Worm (Caenorhabditis elegans): ENCODE measurements around the gene nas-12.

nas-12 gene

DNA sequence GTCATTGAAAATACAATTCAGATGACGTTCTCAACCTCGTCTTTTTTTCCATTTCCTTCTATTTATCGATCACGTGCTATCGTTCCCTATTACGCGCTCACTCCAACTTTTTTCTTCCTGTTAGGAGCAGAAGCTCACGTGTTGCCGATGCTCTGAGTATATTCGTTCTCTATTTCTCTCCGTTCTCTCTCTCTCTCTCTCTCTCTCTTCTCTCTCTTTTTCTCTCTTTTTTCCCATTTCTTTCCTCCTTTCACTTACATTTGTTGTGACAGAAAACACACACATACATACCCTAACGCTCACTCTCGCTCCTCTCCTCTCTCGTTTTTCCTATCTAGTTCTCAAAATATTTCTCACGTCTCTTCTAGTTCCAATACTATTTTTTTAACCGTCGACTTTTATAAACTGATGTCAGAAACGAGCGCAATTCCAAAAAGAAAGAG lies 28.5 kb downstream of the nas-12 start (continued):
- TF ChIP-seq nhr-6 (tag; optimal IDR thresholded peaks at IDR 0.05): peak; percentile 93
- TF ChIP-seq ama-1 (optimal IDR thresholded peaks at IDR 0.05): peak; percentile 38
- no peak for TF ChIP-seq ztf-11 (tag; optimal IDR thresholded peaks at IDR 0.05)
- no peak for TF ChIP-seq elt-1 (tag; optimal IDR thresholded peaks at IDR 0.05)
- no peak for TF ChIP-seq lin-39 (tag; optimal IDR thresholded peaks at IDR 0.05)
- TF ChIP-seq ztf-4 (tag; optimal IDR thresholded peaks at IDR 0.05): peak; percentile 69

- TF ChIP-seq fos-1 (tag; optimal IDR thresholded peaks at IDR 0.05) (peak; percentile 13), zag-1 (tag; optimal IDR thresholded peaks at IDR 0.05) (no peak), nhr-11 (tag; optimal IDR thresholded peaks at IDR 0.05) (no peak), crh-2 (tag; optimal IDR thresholded peaks at IDR 0.05) (peak; percentile 50), lsy-2 (tag; optimal IDR thresholded peaks at IDR 0.05) (peak in 1 of 2 experiments; percentile 8), sma-9 (GFP tag; optimal IDR thresholded peaks at IDR 0.05) (peak; percentile 3), sma-9 (tag; optimal IDR thresholded peaks at IDR 0.05) (no peak), nhr-10 (tag; optimal IDR thresholded peaks at IDR 0.05) (no peak)
Observed at ce11 chrIV:10252886-10253639, 29.2 kb downstream of the nas-12 start.

ce11 chrIV:10259557-10259956 lies 35.7 kb downstream of the nas-12 start, which contains the start of gene F01G10.9:
TSS of gene F01G10.9 (minus strand) at chrIV:10259657.
- no peak for TF ChIP-seq aly-2 (tag; optimal IDR thresholded peaks at IDR 0.05)
- TF ChIP-seq lsy-2 (tag; optimal IDR thresholded peaks at IDR 0.05): no peak
- TF ChIP-seq ztf-11 (tag; optimal IDR thresholded peaks at IDR 0.05): no peak
- no peak for TF ChIP-seq crh-2 (tag; optimal IDR thresholded peaks at IDR 0.05)
- no peak for TF ChIP-seq mdl-1 (tag; optimal IDR thresholded peaks at IDR 0.05)
- no peak for TF ChIP-seq ZK546.5 (tag; optimal IDR thresholded peaks at IDR 0.05)
- no peak for TF ChIP-seq unc-39 (tag; optimal IDR thresholded peaks at IDR 0.05)
- no peak for TF ChIP-seq unc-62 (GFP tag; optimal IDR thresholded peaks at IDR 0.05)
- TF ChIP-seq nhr-12 (tag; optimal IDR thresholded peaks at IDR 0.05): no peak

DNA sequence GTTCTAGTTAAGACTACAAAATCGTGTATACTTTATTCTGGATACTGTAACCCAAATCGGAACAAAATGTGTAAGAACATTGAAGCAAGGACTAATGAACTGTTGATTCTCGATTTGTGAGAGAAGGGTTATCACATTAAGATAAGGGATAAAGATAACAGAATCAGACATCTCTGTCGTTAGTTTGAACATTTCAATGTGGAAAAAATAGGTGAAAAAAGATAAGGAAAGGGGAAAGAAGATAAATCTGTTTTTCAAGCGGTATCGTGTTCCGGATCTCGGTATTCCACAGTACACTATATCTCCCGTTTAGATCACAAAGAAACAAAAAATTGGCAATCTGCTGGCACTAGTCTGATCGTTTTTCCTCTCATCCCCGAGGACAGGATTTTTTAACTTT lies 37.2 kb downstream of the nas-12 start:
- peak; percentile 5 for TF ChIP-seq ceh-16 (tag; optimal IDR thresholded peaks at IDR 0.05)
- TF ChIP-seq elt-3 (tag; optimal IDR thresholded peaks at IDR 0.05): no peak
- TF ChIP-seq mdl-1 (tag; optimal IDR thresholded peaks at IDR 0.05): no peak
- TF ChIP-seq unc-62 (GFP tag; optimal IDR thresholded peaks at IDR 0.05): no peak
- TF ChIP-seq lsy-2 (tag; optimal IDR thresholded peaks at IDR 0.05): peak in 1 of 2 experiments; percentile 25
- TF ChIP-seq Y55F3AM.14 (GFP tag; optimal IDR thresholded peaks at IDR 0.05): no peak
- TF ChIP-seq fos-1 (tag; optimal IDR thresholded peaks at IDR 0.05): peak; percentile 7
- TF ChIP-seq egl-27 (tag; optimal IDR thresholded peaks at IDR 0.05): peak; percentile 46
- TF ChIP-seq ztf-11 (tag; optimal IDR thresholded peaks at IDR 0.05): no peak
- peak; percentile 63 for TF ChIP-seq nhr-21 (tag; optimal IDR thresholded peaks at IDR 0.05)
- peak; percentile 19 for TF ChIP-seq blmp-1 (tag; optimal IDR thresholded peaks at IDR 0.05; ENCODE audit: insufficient read depth)
- TF ChIP-seq elt-1 (tag; optimal IDR thresholded peaks at IDR 0.05): peak; percentile 86
- TF ChIP-seq sma-9 (GFP tag; optimal IDR thresholded peaks at IDR 0.05): peak; percentile 49
- no peak for TF ChIP-seq sma-9 (tag; optimal IDR thresholded peaks at IDR 0.05)
- TF ChIP-seq C34F6.9 (tag; optimal IDR thresholded peaks at IDR 0.05): no peak

- TF ChIP-seq nhr-11 (tag; optimal IDR thresholded peaks at IDR 0.05): no peak
- TF ChIP-seq peb-1 (tag; optimal IDR thresholded peaks at IDR 0.05): no peak
- no peak for TF ChIP-seq R02D3.7 (tag; optimal IDR thresholded peaks at IDR 0.05)
- peak; percentile 9 for TF ChIP-seq crh-2 (tag; optimal IDR thresholded peaks at IDR 0.05)
Observed at ce11 chrIV:10269137-10269933, 45.5 kb downstream of the nas-12 start, which contains the start of the genes nspd-7 and Y43C5A.2. TSS of gene nspd-7 (minus strand) at chrIV:10269187. TSS of gene Y43C5A.2 (plus strand) at chrIV:10269883.

DNA sequence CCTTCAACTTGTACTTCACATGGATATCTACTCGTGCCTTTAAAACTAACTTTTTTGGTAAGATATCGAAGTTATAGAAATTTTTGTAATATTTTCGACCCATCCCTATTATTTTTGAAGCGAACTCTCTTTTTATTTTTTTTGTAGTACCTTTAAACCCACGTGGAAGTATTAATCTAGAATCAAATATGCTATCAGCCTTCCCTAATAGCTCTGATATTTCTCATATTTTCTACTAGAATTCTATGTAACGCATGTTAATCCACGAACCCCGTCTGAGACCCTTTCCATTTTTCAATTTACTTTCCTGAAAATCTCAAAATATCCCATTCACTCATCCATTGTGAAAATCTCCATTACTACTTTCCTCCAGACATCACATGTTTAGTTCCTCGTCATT lies 49.5 kb downstream of the nas-12 start:
- TF ChIP-seq nhr-237 (tag; optimal IDR thresholded peaks at IDR 0.05) (no peak), nhr-23 (tag; optimal IDR thresholded peaks at IDR 0.05) (no peak), aly-2 (tag; optimal IDR thresholded peaks at IDR 0.05) (no peak), skn-1 (tag; optimal IDR thresholded peaks at IDR 0.05) (no peak), lin-13 (GFP tag; optimal IDR thresholded peaks at IDR 0.05) (no peak), elt-1 (tag; optimal IDR thresholded peaks at IDR 0.05) (no peak), crh-2 (tag; optimal IDR thresholded peaks at IDR 0.05) (no peak), ztf-1 (GFP tag; conservative IDR thresholded peaks at IDR 0.05) (no peak), mbf-1 (tag; optimal IDR thresholded peaks at IDR 0.05) (no peak)

Measured in whole organism, L2 larva.